Worm (Caenorhabditis elegans): Measurements from ENCODE around the gene C14C10.5.

DNA sequence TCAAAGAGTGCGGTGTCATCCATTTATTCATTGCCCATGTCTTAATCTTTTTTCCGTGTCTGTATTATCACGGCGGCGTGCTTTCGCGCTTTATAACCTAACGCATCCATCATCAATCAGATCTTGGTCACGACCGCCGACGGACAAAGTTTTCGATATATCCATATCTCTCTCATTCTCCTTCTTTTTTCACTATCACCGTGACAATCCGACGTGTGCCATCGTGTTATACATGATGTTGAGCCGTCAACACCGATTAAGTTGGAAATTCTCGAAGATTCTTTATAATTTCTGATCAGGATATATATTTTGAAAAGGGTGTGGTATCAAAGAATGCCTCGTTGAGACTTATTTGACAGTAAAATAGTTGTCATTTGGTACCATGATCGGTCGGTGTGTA is 43.1 kb upstream of the C14C10.5 start:
- TF ChIP-seq nhr-237 (tag; optimal IDR thresholded peaks at IDR 0.05) (no peak), fos-1 (tag; optimal IDR thresholded peaks at IDR 0.05) (no peak), jun-1 (tag; optimal IDR thresholded peaks at IDR 0.05) (no peak), tlp-1 (tag; optimal IDR thresholded peaks at IDR 0.05) (no peak), lin-13 (GFP tag; optimal IDR thresholded peaks at IDR 0.05) (no peak), elt-3 (tag; optimal IDR thresholded peaks at IDR 0.05) (peak; percentile 10 to 90 (median 75)), unc-86 (tag; optimal IDR thresholded peaks at IDR 0.05) (no peak), zag-1 (tag; optimal IDR thresholded peaks at IDR 0.05) (no peak), unc-62 (GFP tag; optimal IDR thresholded peaks at IDR 0.05) (no peak), hpl-2 (GFP tag; optimal IDR thresholded peaks at IDR 0.05) (no peak)
